Fruit fly (Drosophila melanogaster) whole organism, pupa: ENCODE data around the gene Nup107.

ENCODE experiments used
- CG10348 ChIP-seq: fragments of 200-800 bp; sonication (Bioruptor generic); IDR thresholded peaks from 2 replicates; pipeline ENCODE4 v1.3.6; 2022; ENCODE audit warnings: missing biosample characterization, missing genetic modification characterization
- CG12605 ChIP-seq: fragments of 200-800 bp; sonication (Bioruptor generic); IDR thresholded peaks from 2 replicates; pipeline ENCODE4 v1.3.6; 2022; ENCODE audit warnings: missing biosample characterization, missing genetic modification characterization
- CG13204 ChIP-seq: fragments of 200-800 bp; sonication (Bioruptor generic); optimal IDR thresholded peaks from 2 replicates; lab custom pipeline; 2018; ENCODE audit warnings: missing biosample characterization, mild to moderate bottlenecking, missing genetic modification characterization, moderate library complexity
- CG14655 ChIP-seq: fragments of 200-800 bp; sonication (Bioruptor generic); optimal IDR thresholded peaks from 3 replicates; lab custom pipeline; 2017; ENCODE audit warnings: mild to moderate bottlenecking, missing biosample characterization, missing genetic modification reagents, missing genetic modification characterization
- CG15710 ChIP-seq: fragments of 200-800 bp; sonication (Bioruptor generic); optimal IDR thresholded peaks from 2 replicates; lab custom pipeline; 2018; ENCODE audit warnings: missing biosample characterization, mild to moderate bottlenecking, missing genetic modification characterization, moderate library complexity
- CG17806 ChIP-seq: fragments of 200-800 bp; sonication (Bioruptor generic); optimal IDR thresholded peaks from 2 replicates; lab custom pipeline; 2018; ENCODE audit warnings: missing biosample characterization, mild to moderate bottlenecking, missing genetic modification characterization, moderate library complexity
- CG32121 ChIP-seq: fragments of 200-800 bp; sonication (Bioruptor generic); IDR thresholded peaks from 2 replicates; pipeline ENCODE4 v1.3.6; 2022; ENCODE audit warnings: missing biosample characterization, missing genetic modification characterization
- CG34367 ChIP-seq: fragments of 200-800 bp; sonication (Bioruptor generic); optimal IDR thresholded peaks from 2 replicates; lab custom pipeline; 2018; ENCODE audit warnings: missing biosample characterization, mild to moderate bottlenecking, missing genetic modification characterization
- CG4496 ChIP-seq: fragments of 200-800 bp; sonication (Bioruptor generic); IDR thresholded peaks from 3 replicates; pipeline ENCODE4 v1.3.6; 2022; ENCODE audit warnings: missing biosample characterization, missing genetic modification characterization
- CG8159 ChIP-seq: fragments of 200-800 bp; sonication (Bioruptor generic); optimal IDR thresholded peaks from 3 replicates; lab custom pipeline; 2018; ENCODE audit warnings: missing biosample characterization, mild to moderate bottlenecking, missing genetic modification characterization, moderate library complexity
- CG8301 ChIP-seq: fragments of 200-800 bp; sonication (Bioruptor generic); optimal IDR thresholded peaks from 2 replicates; lab custom pipeline; 2018; ENCODE audit warnings: missing biosample characterization, mild to moderate bottlenecking, missing genetic modification characterization
- CG9948 ChIP-seq: fragments of 200-800 bp; sonication (Bioruptor generic); optimal IDR thresholded peaks from 2 replicates; lab custom pipeline; 2018; ENCODE audit warnings: missing biosample characterization, mild to moderate bottlenecking, missing genetic modification characterization, moderate library complexity
- D1 ChIP-seq: fragments of 200-800 bp; sonication (Bioruptor generic); optimal IDR thresholded peaks from 2 replicates; lab custom pipeline; 2018; ENCODE audit warnings: missing biosample characterization, mild to moderate bottlenecking, missing genetic modification characterization, moderate library complexity
- EcR ChIP-seq: fragments of 200-800 bp; sonication (Bioruptor generic); optimal IDR thresholded peaks from 3 replicates; lab custom pipeline; 2019; ENCODE audit warnings: missing biosample characterization, missing genetic modification characterization, mild to moderate bottlenecking, moderate library complexity, missing genetic modification reagents
- Ets98B ChIP-seq: fragments of 200-800 bp; sonication (Bioruptor generic); IDR thresholded peaks from 2 replicates; pipeline ENCODE4 v1.3.6; 2022; ENCODE audit warnings: missing biosample characterization, missing genetic modification characterization
- Pif1A ChIP-seq: fragments of 200-800 bp; sonication (Bioruptor generic); optimal IDR thresholded peaks from 3 replicates; lab custom pipeline; 2016; ENCODE audit warnings: missing biosample characterization, missing genetic modification characterization
- Pif1B ChIP-seq: fragments of 200-800 bp; sonication (Bioruptor generic); optimal IDR thresholded peaks from 3 replicates; lab custom pipeline; 2016; ENCODE audit warnings: missing biosample characterization, missing genetic modification characterization
- Snoo ChIP-seq: fragments of 200-800 bp; sonication (Bioruptor generic); optimal IDR thresholded peaks from 3 replicates; lab custom pipeline; 2017; ENCODE audit warnings: missing biosample characterization, mild to moderate bottlenecking, missing genetic modification characterization, inconsistent platforms
- fd96Ca ChIP-seq: fragments of 200-800 bp; sonication (Bioruptor generic); IDR thresholded peaks from 3 replicates; pipeline ENCODE4 v1.3.6; 2022; ENCODE audit warnings: missing biosample characterization, missing genetic modification characterization
- gl ChIP-seq: fragments of 200-800 bp; sonication (Bioruptor generic); optimal IDR thresholded peaks from 2 replicates; lab custom pipeline; 2018; ENCODE audit warnings: missing biosample characterization, mild to moderate bottlenecking, missing genetic modification characterization
- rn ChIP-seq: fragments of 200-800 bp; sonication (Bioruptor generic); IDR thresholded peaks from 2 replicates; pipeline ENCODE4 v1.3.6; 2022; ENCODE audit warnings: missing biosample characterization, missing genetic modification characterization

Gene Nup107

dm6 chr2L:10743714-10744113 is 7.8 kb upstream of the Nup107 start, which contains the start of gene CG6729:
Gene CG6729, minus strand, starts transcription at chr2L:10743935.
- no peak for TF ChIP-seq CG15710 (tag; lab: Kevin White, UChicago)
- no peak for TF ChIP-seq CG34367 (tag; lab: Kevin White, UChicago)
- no peak for TF ChIP-seq CG4496 (GFP tag; lab: Robert Waterston, UW)
- no peak for TF ChIP-seq Snoo (tag; lab: Kevin White, UChicago)
- no peak for TF ChIP-seq Pif1B

- TF ChIP-seq D1 (no peak), CG4496 (GFP tag; lab: Robert Waterston, UW) (peak; percentile 75), CG32121 (peak; percentile 80), CG12605 (GFP tag; lab: Robert Waterston, UW) (no peak), CG8159 (tag; lab: Kevin White, UChicago) (peak; percentile 35), CG13204 (no peak), CG17806 (tag; lab: Kevin White, UChicago) (peak; percentile 21), EcR (GFP tag; lab: Kevin White, UChicago) (no peak), CG14655 (no peak), CG8301 (tag; lab: Kevin White, UChicago) (no peak), CG15710 (tag; lab: Kevin White, UChicago) (peak; percentile 10), Pif1A (no peak), Pif1B (no peak), CG10348 (GFP tag; lab: Robert Waterston, UW) (no peak), CG9948 (no peak), fd96Ca (GFP tag; lab: Robert Waterston, UW) (peak; percentile 91), rn (GFP tag; lab: Robert Waterston, UW) (no peak), gl (tag; lab: Kevin White, UChicago) (no peak), CG34367 (tag; lab: Kevin White, UChicago) (no peak), Ets98B (peak; percentile 82), Snoo (tag; lab: Kevin White, UChicago) (no peak)
Observed at dm6 chr2L:10736993-10737756, 1.3 kb upstream of the Nup107 start, which contains the start of the genes Vha16-5 and CG12299. Gene Vha16-5, minus strand, starts transcription at chr2L:10737043. Gene CG12299, plus strand, starts transcription at chr2L:10737345.

dm6 chr2L:10732343-10732808 is 3.5 kb downstream of the Nup107 start, which contains the start of the genes EMC3 and Dpy-30L1:
Gene EMC3, minus strand, starts transcription at chr2L:10732423.
Gene Dpy-30L1, plus strand, starts transcription at chr2L:10732653.
- TF ChIP-seq Snoo (tag; lab: Kevin White, UChicago) (peak; percentile 27), Pif1A (no peak), CG9948 (peak; percentile 5), fd96Ca (GFP tag; lab: Robert Waterston, UW) (no peak), CG8301 (tag; lab: Kevin White, UChicago) (no peak), Ets98B (peak; percentile 43; the same call in 1 of the 2 replicates), CG4496 (GFP tag; lab: Robert Waterston, UW) (peak; percentile 20; the same call in 1 of the 3 replicates), CG17806 (tag; lab: Kevin White, UChicago) (peak; percentile 35), CG15710 (tag; lab: Kevin White, UChicago) (peak; percentile 53)

dm6 chr2L:10729955-10730354 is 5.9 kb downstream of the Nup107 start, which contains the start of gene CG17118:
Gene CG17118, plus strand, starts transcription at chr2L:10730255.
- no peak for TF ChIP-seq CG10348 (GFP tag; lab: Robert Waterston, UW)
- TF ChIP-seq fd96Ca (GFP tag; lab: Robert Waterston, UW): no peak
- TF ChIP-seq CG15710 (tag; lab: Kevin White, UChicago): no peak
- TF ChIP-seq CG8159 (tag; lab: Kevin White, UChicago): no peak
- TF ChIP-seq CG32121: no peak
- TF ChIP-seq CG13204: no peak

dm6 chr2L:10728751-10729150 is 7.1 kb downstream of the Nup107 start, which contains the start of gene CG6443:
Gene CG6443, plus strand, starts transcription at chr2L:10728978.
- TF ChIP-seq CG9948 (no peak), CG34367 (tag; lab: Kevin White, UChicago) (no peak), CG10348 (GFP tag; lab: Robert Waterston, UW) (no peak), CG12605 (GFP tag; lab: Robert Waterston, UW) (no peak), CG15710 (tag; lab: Kevin White, UChicago) (no peak), EcR (GFP tag; lab: Kevin White, UChicago) (no peak), Pif1B (no peak)

dm6 chr2L:10723903-10724302 is 12.0 kb downstream of the Nup107 start, which contains the start of gene CG6431:
Gene CG6431, plus strand, starts transcription at chr2L:10724203.
- TF ChIP-seq CG32121 (no peak), CG4496 (GFP tag; lab: Robert Waterston, UW) (no peak), CG13204 (no peak), D1 (no peak), CG10348 (GFP tag; lab: Robert Waterston, UW) (no peak), rn (GFP tag; lab: Robert Waterston, UW) (no peak), CG9948 (no peak), CG14655 (no peak), CG15710 (tag; lab: Kevin White, UChicago) (no peak), CG12605 (GFP tag; lab: Robert Waterston, UW) (no peak), CG34367 (tag; lab: Kevin White, UChicago) (no peak), Snoo (tag; lab: Kevin White, UChicago) (no peak), Pif1B (no peak), fd96Ca (GFP tag; lab: Robert Waterston, UW) (no peak), Pif1A (no peak)
